Fruit fly (Drosophila melanogaster) Kc167 (cell line): ENCODE data around the gene CG34426.

Experiments used
- Myc ChIP-seq: fragments of >200 bp; optimal IDR thresholded peaks from 2 replicates; lab custom pipeline; 2017; ENCODE audit warnings: missing external identifiers
- Sin3A ChIP-seq: fragments of >200 bp; optimal IDR thresholded peaks from 2 replicates; lab custom pipeline; 2018; ENCODE audit warnings: missing external identifiers
- h ChIP-seq: fragments of >200 bp; optimal IDR thresholded peaks from 3 replicates; lab custom pipeline; 2018; ENCODE audit warnings: missing external identifiers
- insv ChIP-seq: fragments of >200 bp; optimal IDR thresholded peaks from 3 replicates; lab custom pipeline; 2018; ENCODE audit warnings: missing external identifiers
- psq ChIP-seq: fragments of >200 bp; optimal IDR thresholded peaks from 2 replicates; lab custom pipeline; 2017; ENCODE audit warnings: missing external identifiers
- ttk ChIP-seq: sonication (Bioruptor generic); optimal IDR thresholded peaks from 2 replicates; lab custom pipeline; 2017; ENCODE audit warnings: missing external identifiers

The CG34426 gene

DNA sequence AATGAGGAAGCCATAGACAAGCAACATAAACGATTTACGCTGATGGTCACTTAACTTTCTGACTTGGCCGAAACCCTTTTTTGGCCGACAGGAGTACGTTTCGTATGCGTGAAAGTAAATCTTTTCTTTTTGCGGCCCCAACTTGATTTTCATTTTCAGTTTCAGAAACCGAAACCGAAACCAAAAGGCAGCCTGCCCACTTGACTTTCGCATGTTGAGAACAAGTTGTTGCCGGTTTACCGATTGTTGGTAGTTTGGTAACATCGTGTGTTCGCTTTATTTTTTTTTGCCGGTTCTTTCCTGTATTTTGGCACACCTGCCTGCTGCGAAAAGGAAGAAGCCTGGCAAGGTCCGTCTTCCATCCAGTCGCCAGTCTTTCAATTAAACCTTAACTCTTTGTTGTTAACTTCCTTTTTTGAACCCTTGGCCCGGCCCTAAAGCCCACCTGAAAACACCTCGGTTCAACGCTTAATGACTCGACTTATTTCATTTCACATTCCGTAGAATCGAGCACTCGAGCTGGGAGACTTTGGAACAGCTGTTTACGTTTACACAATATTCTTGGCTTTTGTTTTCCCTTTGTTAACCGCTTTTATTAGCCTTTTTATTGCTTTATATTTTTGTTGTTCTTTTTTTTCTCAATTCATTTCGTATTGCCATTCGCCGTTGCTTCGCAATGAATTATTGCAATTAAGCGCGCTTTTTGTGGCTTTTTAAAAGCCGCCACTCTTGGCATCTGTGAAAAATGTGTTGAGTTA lies 27.1 kb upstream of the CG34426 start:
- TF ChIP-seq ttk (lab: Kevin White, UChicago), result no peak
- no peak for TF ChIP-seq psq (lab: Kevin White, UChicago)
- TF ChIP-seq Myc (lab: Kevin White, UChicago), result no peak
- TF ChIP-seq h (lab: Kevin White, UChicago), result no peak
- TF ChIP-seq insv (lab: Kevin White, UChicago), result no peak
- TF ChIP-seq Sin3A (lab: Kevin White, UChicago), result no peak

DNA sequence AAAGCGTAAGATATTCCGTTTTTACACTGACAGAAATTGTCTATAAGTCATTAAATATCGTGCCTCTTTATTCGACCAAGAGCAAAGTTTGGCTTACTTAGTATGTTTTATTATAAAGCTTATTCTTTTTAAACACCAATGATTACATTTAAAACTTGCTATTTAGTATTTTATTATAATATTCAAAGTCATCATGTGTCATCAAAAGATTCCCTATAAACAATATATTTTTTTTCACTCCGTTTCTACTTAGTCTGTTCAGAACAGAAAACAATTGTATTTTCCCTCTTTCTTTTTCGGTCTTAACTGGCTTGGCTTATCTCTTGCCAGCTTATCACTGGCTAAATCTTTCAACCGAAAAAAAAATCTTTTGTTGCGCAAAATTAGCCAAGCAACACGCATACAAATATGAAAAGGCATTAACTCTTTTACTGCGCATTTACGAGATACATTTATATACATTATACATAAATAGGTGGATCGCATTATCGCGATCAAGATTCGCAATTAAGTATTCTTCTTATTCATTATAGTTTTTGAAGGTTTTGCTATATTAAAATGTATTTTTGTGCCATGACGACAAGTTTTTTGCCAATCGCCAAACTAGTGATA lies 24.8 kb upstream of the CG34426 start:
- TF ChIP-seq Myc (lab: Kevin White, UChicago) (no peak), Sin3A (lab: Kevin White, UChicago) (no peak), h (lab: Kevin White, UChicago) (no peak), insv (lab: Kevin White, UChicago) (no peak), ttk (lab: Kevin White, UChicago) (no peak), psq (lab: Kevin White, UChicago) (no peak)

DNA sequence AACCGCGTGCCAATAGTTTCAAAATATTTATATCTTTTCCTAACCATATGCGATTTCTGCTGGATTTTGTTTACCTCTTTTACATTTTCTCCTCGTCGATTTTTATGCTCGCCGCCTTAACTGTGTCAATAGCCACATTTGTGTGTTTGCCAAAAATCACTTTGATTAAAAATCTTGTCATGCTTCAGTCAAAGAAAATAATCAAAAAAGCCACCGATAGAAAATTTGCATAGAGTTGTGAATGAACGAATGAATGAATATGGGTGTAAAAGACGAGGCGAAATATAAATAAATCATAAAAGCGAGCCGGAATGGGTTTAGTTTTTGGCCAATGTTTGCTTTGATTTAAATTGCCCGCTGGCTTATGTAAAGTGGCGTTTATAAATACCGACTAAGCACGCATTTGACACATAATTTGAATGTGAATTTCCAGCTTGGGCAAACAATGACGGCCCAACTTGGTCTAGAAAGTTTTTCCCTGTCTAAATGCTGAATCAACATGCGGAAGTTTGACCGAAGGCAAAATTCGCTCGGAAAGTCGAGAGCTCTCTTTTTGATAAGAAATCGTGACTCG lies 21.5 kb upstream of the CG34426 start:
- TF ChIP-seq ttk (lab: Kevin White, UChicago), result no peak
- TF ChIP-seq Myc (lab: Kevin White, UChicago), result no peak
- no peak for TF ChIP-seq psq (lab: Kevin White, UChicago)
- TF ChIP-seq h (lab: Kevin White, UChicago), result no peak
- TF ChIP-seq insv (lab: Kevin White, UChicago), result no peak
- TF ChIP-seq Sin3A (lab: Kevin White, UChicago), result no peak

DNA sequence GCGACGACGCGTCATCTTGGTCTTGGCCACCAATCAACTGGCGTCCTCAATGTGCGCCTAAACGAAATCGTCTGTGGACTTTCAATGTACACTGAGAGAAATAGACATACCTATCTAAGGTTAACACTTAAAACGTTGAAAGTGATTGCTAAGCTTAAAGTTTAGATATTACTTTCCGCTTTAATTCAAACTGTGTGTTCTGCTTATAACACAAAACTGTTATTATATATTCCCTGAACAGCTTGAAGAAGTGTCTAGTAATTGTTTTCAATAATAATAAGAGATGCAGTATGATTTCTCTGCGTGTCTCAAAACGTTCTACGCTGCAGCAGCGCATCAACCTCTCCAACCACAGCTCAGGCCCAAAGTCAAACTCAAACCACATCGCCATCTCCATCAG lies 20.3 kb upstream of the CG34426 start:
- no peak for TF ChIP-seq Sin3A (lab: Kevin White, UChicago)
- TF ChIP-seq ttk (lab: Kevin White, UChicago), result no peak
- no peak for TF ChIP-seq psq (lab: Kevin White, UChicago)

DNA sequence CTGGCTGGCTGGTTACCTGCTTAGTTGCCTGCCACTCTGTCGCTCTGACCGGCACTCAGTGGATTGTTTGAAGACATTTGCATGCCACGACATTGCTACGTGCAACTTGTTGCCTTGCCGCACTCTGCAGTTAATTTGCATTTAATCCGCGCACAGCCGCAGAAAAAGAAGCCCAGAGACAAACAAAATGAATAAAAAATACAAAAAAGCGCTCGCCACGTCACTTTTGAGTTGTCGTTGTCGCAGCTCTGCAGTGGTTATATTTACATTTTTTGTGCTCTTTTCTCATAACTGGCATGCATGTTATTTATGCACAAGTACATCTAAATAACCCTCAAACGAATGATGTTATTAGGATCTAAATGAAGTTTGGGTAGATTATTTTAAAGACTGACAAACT lies 19.0 kb upstream of the CG34426 start:
- no peak for TF ChIP-seq psq (lab: Kevin White, UChicago)
- no peak for TF ChIP-seq Myc (lab: Kevin White, UChicago)
- no peak for TF ChIP-seq Sin3A (lab: Kevin White, UChicago)
- TF ChIP-seq ttk (lab: Kevin White, UChicago), result no peak
- TF ChIP-seq h (lab: Kevin White, UChicago), result no peak

DNA sequence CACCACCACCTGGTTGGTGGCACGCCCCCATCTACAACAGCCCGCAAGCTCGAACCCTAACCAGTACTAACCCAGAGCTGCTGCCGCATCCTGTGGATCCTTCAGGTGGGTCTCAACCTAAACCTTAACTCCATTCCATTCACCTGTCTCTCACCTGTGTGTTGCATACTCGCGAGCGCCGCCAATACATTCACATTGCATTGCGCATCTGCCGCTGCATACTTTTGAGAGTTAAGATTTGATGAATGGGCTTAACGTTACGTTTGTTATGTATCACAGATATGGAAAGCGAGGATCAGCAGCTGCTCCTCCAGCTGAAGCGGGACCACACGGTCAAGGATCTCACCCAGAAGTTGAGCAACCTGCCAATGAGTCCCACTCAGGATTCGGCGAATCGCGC lies 15.0 kb upstream of the CG34426 start:
- TF ChIP-seq Myc (lab: Kevin White, UChicago) (no peak), psq (lab: Kevin White, UChicago) (no peak), ttk (lab: Kevin White, UChicago) (no peak), insv (lab: Kevin White, UChicago) (no peak), h (lab: Kevin White, UChicago) (no peak), Sin3A (lab: Kevin White, UChicago) (no peak)

DNA sequence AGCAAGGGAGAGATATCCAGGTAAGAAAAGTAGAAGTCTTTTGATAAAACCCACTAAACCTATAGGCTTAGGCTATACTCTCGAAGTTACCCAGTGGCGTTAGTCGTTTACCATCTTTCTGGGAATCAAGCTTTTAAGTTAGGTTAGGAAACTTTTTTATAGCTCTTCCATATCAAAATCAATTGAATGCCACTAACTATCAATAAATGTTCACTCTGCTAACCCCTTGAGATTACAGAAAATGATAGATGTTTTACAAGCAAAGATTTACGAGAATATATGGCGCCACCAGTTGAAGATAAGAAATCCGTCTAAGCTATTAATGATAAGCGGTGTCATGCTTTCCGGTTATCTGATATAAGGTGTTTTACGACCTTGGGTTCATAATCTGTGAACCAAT lies 14.6 kb upstream of the CG34426 start:
- no peak for TF ChIP-seq ttk (lab: Kevin White, UChicago)
- TF ChIP-seq Myc (lab: Kevin White, UChicago), result no peak
- no peak for TF ChIP-seq Sin3A (lab: Kevin White, UChicago)
- no peak for TF ChIP-seq h (lab: Kevin White, UChicago)
- TF ChIP-seq insv (lab: Kevin White, UChicago), result no peak
- TF ChIP-seq psq (lab: Kevin White, UChicago), result no peak

DNA sequence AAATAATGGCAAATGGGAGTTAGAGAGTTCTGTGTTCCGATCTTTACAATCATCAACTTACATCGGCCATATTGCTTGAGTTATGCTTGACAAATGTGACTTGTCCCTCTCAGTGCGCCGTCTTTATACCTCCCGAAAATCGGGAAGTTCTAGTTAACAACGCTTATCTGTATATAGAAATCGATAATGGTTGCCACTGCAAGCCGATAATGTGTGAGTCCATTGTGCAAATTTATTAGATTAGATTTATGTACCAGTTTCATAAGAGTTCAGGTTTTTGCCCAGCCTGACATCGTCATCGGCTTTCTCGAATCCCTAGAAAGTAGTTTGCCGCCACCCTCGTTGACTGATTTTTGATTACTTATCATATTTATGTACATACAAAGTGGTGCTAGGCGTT lies 13.8 kb upstream of the CG34426 start, which contains the start of gene Acbp5:
Gene Acbp5 (minus strand): TSS at position 101 of the 400 bp plus-strand sequence.
- TF ChIP-seq Myc (lab: Kevin White, UChicago), result no peak
- no peak for TF ChIP-seq Sin3A (lab: Kevin White, UChicago)
- TF ChIP-seq insv (lab: Kevin White, UChicago), result no peak
- no peak for TF ChIP-seq h (lab: Kevin White, UChicago)
- TF ChIP-seq psq (lab: Kevin White, UChicago), result no peak
- no peak for TF ChIP-seq ttk (lab: Kevin White, UChicago)

DNA sequence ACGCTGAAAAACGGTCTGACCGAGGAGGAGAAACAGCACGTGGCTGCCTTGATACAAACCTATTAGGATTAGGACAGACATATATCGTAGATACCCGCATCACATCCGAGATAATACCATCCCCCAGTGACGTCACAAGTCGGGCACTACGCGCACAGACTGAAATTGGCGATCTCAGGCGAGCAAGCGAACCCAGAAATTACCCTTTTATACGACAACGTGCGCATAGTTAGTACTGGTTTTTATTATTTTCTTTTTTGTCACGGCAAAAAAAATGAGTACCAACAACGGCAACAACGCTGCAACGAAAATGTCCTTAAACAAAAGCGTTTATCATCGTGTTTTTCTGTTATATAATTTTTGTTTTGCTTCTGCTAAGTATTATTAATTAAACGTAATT lies 4.1 kb upstream of the CG34426 start:
- no peak for TF ChIP-seq ttk (lab: Kevin White, UChicago)
- TF ChIP-seq Myc (lab: Kevin White, UChicago), result no peak
- TF ChIP-seq insv (lab: Kevin White, UChicago), result no peak
- TF ChIP-seq Sin3A (lab: Kevin White, UChicago), result no peak
- no peak for TF ChIP-seq psq (lab: Kevin White, UChicago)
- no peak for TF ChIP-seq h (lab: Kevin White, UChicago)

DNA sequence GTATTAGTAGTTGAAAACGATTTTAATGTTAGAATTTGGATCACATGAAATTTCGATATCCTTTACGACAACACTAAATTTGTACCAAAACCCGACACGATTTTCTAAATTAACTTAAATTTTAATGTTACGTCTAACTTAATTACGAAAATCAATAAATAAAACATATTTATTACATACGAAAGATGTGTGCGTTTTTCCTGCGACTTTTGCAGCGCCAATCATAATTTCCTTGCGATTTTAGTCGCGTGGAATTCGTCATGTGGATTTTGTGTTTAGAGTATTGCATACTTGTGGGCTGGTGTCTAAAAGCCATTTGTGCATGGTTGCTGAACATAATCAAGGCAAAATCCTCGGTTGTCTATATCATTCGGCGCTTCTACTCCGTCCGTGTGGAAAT lies 3.7 kb upstream of the CG34426 start:
- TF ChIP-seq h (lab: Kevin White, UChicago) (no peak), Myc (lab: Kevin White, UChicago) (no peak), psq (lab: Kevin White, UChicago) (no peak), Sin3A (lab: Kevin White, UChicago) (no peak), insv (lab: Kevin White, UChicago) (no peak), ttk (lab: Kevin White, UChicago) (no peak)

DNA sequence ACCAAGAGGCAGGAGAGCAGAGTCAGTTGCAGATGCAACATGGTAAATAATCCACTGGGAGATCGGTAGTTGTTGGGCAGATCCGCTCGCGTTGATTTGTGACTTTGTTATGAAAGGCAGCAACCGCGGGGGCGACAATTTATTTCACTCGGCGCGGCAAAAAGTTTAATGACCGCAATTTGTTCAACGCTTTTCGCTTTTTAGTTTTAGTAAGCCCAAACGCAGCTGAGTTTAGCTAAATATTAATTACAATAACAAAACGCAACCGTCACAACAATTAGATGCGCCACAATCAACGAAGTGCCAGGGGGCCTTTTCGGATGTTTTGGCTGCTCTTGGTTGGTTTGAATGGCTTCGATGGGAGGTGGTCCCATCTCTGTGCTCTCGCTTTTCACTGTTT lies 1.8 kb upstream of the CG34426 start, which contains the start of gene CG13310:
Gene CG13310 (minus strand): TSS at position 101 of the 400 bp plus-strand sequence.
- TF ChIP-seq insv (lab: Kevin White, UChicago) (no peak), Sin3A (lab: Kevin White, UChicago) (no peak), h (lab: Kevin White, UChicago) (no peak), Myc (lab: Kevin White, UChicago) (no peak), ttk (lab: Kevin White, UChicago) (no peak), psq (lab: Kevin White, UChicago) (no peak)
